Fruit fly (Drosophila melanogaster) whole organism, pupa: ENCODE measurements around the gene mRRF1.

ENCODE experiments used
- CG10348 ChIP-seq: fragments of 200-800 bp; sonication (Bioruptor generic); IDR thresholded peaks from 2 replicates; pipeline ENCODE4 v1.3.6; 2022; ENCODE audit warnings: missing biosample characterization, missing genetic modification characterization
- CG12605 ChIP-seq: fragments of 200-800 bp; sonication (Bioruptor generic); IDR thresholded peaks from 2 replicates; pipeline ENCODE4 v1.3.6; 2022; ENCODE audit warnings: missing biosample characterization, missing genetic modification characterization
- CG13204 ChIP-seq: fragments of 200-800 bp; sonication (Bioruptor generic); optimal IDR thresholded peaks from 2 replicates; lab custom pipeline; 2018; ENCODE audit warnings: missing biosample characterization, mild to moderate bottlenecking, missing genetic modification characterization, moderate library complexity
- CG14655 ChIP-seq: fragments of 200-800 bp; sonication (Bioruptor generic); optimal IDR thresholded peaks from 3 replicates; lab custom pipeline; 2017; ENCODE audit warnings: mild to moderate bottlenecking, missing biosample characterization, missing genetic modification reagents, missing genetic modification characterization
- CG15710 ChIP-seq: fragments of 200-800 bp; sonication (Bioruptor generic); optimal IDR thresholded peaks from 2 replicates; lab custom pipeline; 2018; ENCODE audit warnings: missing biosample characterization, mild to moderate bottlenecking, missing genetic modification characterization, moderate library complexity
- CG17806 ChIP-seq: fragments of 200-800 bp; sonication (Bioruptor generic); optimal IDR thresholded peaks from 2 replicates; lab custom pipeline; 2018; ENCODE audit warnings: missing biosample characterization, mild to moderate bottlenecking, missing genetic modification characterization, moderate library complexity
- CG32121 ChIP-seq: fragments of 200-800 bp; sonication (Bioruptor generic); IDR thresholded peaks from 2 replicates; pipeline ENCODE4 v1.3.6; 2022; ENCODE audit warnings: missing biosample characterization, missing genetic modification characterization
- CG34367 ChIP-seq: fragments of 200-800 bp; sonication (Bioruptor generic); optimal IDR thresholded peaks from 2 replicates; lab custom pipeline; 2018; ENCODE audit warnings: missing biosample characterization, mild to moderate bottlenecking, missing genetic modification characterization
- CG4496 ChIP-seq: fragments of 200-800 bp; sonication (Bioruptor generic); IDR thresholded peaks from 3 replicates; pipeline ENCODE4 v1.3.6; 2022; ENCODE audit warnings: missing biosample characterization, missing genetic modification characterization
- CG8159 ChIP-seq: fragments of 200-800 bp; sonication (Bioruptor generic); optimal IDR thresholded peaks from 3 replicates; lab custom pipeline; 2018; ENCODE audit warnings: missing biosample characterization, mild to moderate bottlenecking, missing genetic modification characterization, moderate library complexity
- CG8301 ChIP-seq: fragments of 200-800 bp; sonication (Bioruptor generic); optimal IDR thresholded peaks from 2 replicates; lab custom pipeline; 2018; ENCODE audit warnings: missing biosample characterization, mild to moderate bottlenecking, missing genetic modification characterization
- CG9948 ChIP-seq: fragments of 200-800 bp; sonication (Bioruptor generic); optimal IDR thresholded peaks from 2 replicates; lab custom pipeline; 2018; ENCODE audit warnings: missing biosample characterization, mild to moderate bottlenecking, missing genetic modification characterization, moderate library complexity
- D1 ChIP-seq: fragments of 200-800 bp; sonication (Bioruptor generic); optimal IDR thresholded peaks from 2 replicates; lab custom pipeline; 2018; ENCODE audit warnings: missing biosample characterization, mild to moderate bottlenecking, missing genetic modification characterization, moderate library complexity
- EcR ChIP-seq: fragments of 200-800 bp; sonication (Bioruptor generic); optimal IDR thresholded peaks from 3 replicates; lab custom pipeline; 2019; ENCODE audit warnings: missing biosample characterization, missing genetic modification characterization, mild to moderate bottlenecking, moderate library complexity, missing genetic modification reagents
- Ets98B ChIP-seq: fragments of 200-800 bp; sonication (Bioruptor generic); IDR thresholded peaks from 2 replicates; pipeline ENCODE4 v1.3.6; 2022; ENCODE audit warnings: missing biosample characterization, missing genetic modification characterization
- Pif1A ChIP-seq: fragments of 200-800 bp; sonication (Bioruptor generic); optimal IDR thresholded peaks from 3 replicates; lab custom pipeline; 2016; ENCODE audit warnings: missing biosample characterization, missing genetic modification characterization
- Pif1B ChIP-seq: fragments of 200-800 bp; sonication (Bioruptor generic); optimal IDR thresholded peaks from 3 replicates; lab custom pipeline; 2016; ENCODE audit warnings: missing biosample characterization, missing genetic modification characterization
- Snoo ChIP-seq: fragments of 200-800 bp; sonication (Bioruptor generic); optimal IDR thresholded peaks from 3 replicates; lab custom pipeline; 2017; ENCODE audit warnings: missing biosample characterization, mild to moderate bottlenecking, missing genetic modification characterization, inconsistent platforms
- fd96Ca ChIP-seq: fragments of 200-800 bp; sonication (Bioruptor generic); IDR thresholded peaks from 3 replicates; pipeline ENCODE4 v1.3.6; 2022; ENCODE audit warnings: missing biosample characterization, missing genetic modification characterization
- gl ChIP-seq: fragments of 200-800 bp; sonication (Bioruptor generic); optimal IDR thresholded peaks from 2 replicates; lab custom pipeline; 2018; ENCODE audit warnings: missing biosample characterization, mild to moderate bottlenecking, missing genetic modification characterization
- rn ChIP-seq: fragments of 200-800 bp; sonication (Bioruptor generic); IDR thresholded peaks from 2 replicates; pipeline ENCODE4 v1.3.6; 2022; ENCODE audit warnings: missing biosample characterization, missing genetic modification characterization

The mRRF1 gene

dm6 chr3L:9402157-9402890 is 38.2 kb downstream of the mRRF1 start, which contains the start of gene eIF4E1:
Gene eIF4E1, minus strand, starts transcription at chr3L:9402460.
- TF ChIP-seq EcR (GFP tag; lab: Kevin White, UChicago) (no peak), rn (GFP tag; lab: Robert Waterston, UW) (no peak), CG8301 (tag; lab: Kevin White, UChicago) (no peak), CG13204 (GFP tag; lab: Kevin White, UChicago) (no peak)

DNA sequence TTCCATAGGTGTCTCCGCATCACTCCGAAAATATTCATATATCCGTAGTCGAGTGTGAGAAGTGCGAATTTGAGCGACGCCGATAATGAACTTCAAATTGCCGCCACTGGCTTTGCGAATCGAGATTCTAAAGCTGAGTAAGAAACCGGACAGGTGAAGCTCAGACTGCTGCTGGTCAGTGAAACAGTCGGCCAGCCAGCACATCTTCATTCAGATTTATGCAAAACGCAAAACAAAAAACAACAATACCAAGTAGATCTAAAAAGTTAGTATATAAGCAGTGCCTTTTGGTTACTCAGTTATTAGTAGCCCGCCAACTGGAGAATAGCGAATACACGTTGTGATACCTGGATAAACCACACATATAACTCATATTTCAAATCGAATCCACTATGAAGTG is 40.3 kb downstream of the mRRF1 start, which contains the start of gene Cpr67B:
Cpr67B (plus strand) TSS at position 301 of the 400 bp plus-strand sequence.
- TF ChIP-seq Pif1B (GFP tag; lab: Kevin White, UChicago) (no peak), Ets98B (GFP tag; lab: Robert Waterston, UW) (no peak), CG13204 (GFP tag; lab: Kevin White, UChicago) (no peak), CG14655 (no peak), fd96Ca (GFP tag; lab: Robert Waterston, UW) (no peak)

- TF ChIP-seq CG17806 (tag; lab: Kevin White, UChicago) (no peak), CG32121 (no peak), EcR (GFP tag; lab: Kevin White, UChicago) (no peak), CG8159 (no peak), Pif1A (GFP tag; lab: Kevin White, UChicago) (no peak), Pif1B (GFP tag; lab: Kevin White, UChicago) (no peak), CG13204 (GFP tag; lab: Kevin White, UChicago) (no peak), CG12605 (GFP tag; lab: Robert Waterston, UW) (no peak), CG10348 (no peak), CG4496 (GFP tag; lab: Robert Waterston, UW) (no peak), CG15710 (tag; lab: Kevin White, UChicago) (no peak), rn (GFP tag; lab: Robert Waterston, UW) (no peak), CG34367 (no peak), gl (tag; lab: Kevin White, UChicago) (no peak)
Measured at dm6 chr3L:9410030-9410589, 46.0 kb downstream of the mRRF1 start.

DNA sequence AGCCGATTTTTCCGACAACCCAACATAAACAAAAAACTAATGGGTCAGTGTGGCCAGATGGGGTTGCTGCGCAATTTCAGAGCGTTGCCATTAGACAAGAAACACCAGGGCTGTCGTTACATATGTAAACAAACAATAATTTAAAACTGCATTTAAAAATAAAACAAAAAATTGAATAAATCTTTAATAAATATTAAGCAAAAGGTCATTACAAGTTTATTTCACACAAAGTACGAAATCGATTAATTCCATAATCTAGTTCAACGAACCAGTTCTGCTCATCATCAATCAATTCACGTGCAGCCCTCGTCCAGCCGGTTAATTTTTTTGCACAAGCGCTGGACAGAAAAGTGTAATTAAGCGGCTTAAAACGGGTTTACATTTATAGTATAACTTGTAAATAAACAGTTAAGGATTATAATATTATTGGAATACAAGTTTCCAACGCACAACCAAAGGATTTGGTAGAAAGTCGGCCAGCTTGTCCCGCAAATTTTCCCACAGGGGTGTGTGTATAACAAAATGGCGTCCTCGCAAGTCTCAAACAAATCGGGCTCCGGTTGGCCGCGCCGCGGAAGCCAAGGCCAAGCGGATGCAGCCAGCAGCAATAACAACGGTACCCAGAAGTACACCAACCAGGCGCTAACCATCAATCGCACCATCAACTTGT is 46.7 kb downstream of the mRRF1 start, which contains the start of the genes CG4022 and Cpsf5:
CG4022 (minus strand) TSS at position 79 of the 670 bp plus-strand sequence.
Cpsf5 (plus strand) TSS at position 285 of the 670 bp plus-strand sequence.
- TF ChIP-seq EcR (GFP tag; lab: Kevin White, UChicago) (peak; percentile 64), Pif1B (GFP tag; lab: Kevin White, UChicago) (peak; percentile 57), Ets98B (GFP tag; lab: Robert Waterston, UW) (peak; percentile 61), CG8301 (tag; lab: Kevin White, UChicago) (peak; percentile 36), CG9948 (tag; lab: Kevin White, UChicago) (peak; percentile 64), CG8159 (peak; percentile 61), CG14655 (no peak), Pif1A (GFP tag; lab: Kevin White, UChicago) (peak; percentile 59), rn (GFP tag; lab: Robert Waterston, UW) (0 out of 2 replicates have a peak, but pooled peaks have one; percentile 7), CG13204 (GFP tag; lab: Kevin White, UChicago) (no peak), D1 (tag; lab: Kevin White, UChicago) (no peak), fd96Ca (GFP tag; lab: Robert Waterston, UW) (peak; percentile 65; the same call in 2 of the 3 replicates), CG17806 (tag; lab: Kevin White, UChicago) (peak; percentile 61), Snoo (tag; lab: Kevin White, UChicago) (peak; percentile 51), CG34367 (peak; percentile 52), gl (tag; lab: Kevin White, UChicago) (no peak), CG4496 (GFP tag; lab: Robert Waterston, UW) (peak; percentile 75; the same call in 2 of the 3 replicates), CG32121 (peak; percentile 70), CG12605 (GFP tag; lab: Robert Waterston, UW) (peak; percentile 60), CG10348 (no peak), CG15710 (tag; lab: Kevin White, UChicago) (peak; percentile 76)
